Worm (Caenorhabditis elegans) whole organism, young adult: Measurements from ENCODE around the gene vps-36.

Source experiments
- B0035.1 ChIP-seq: sonication (generic microtip); optimal IDR thresholded peaks from 2 replicates; lab custom pipeline; 2016; ENCODE audit warnings: missing genetic modification characterization, mild to moderate bottlenecking, missing compliant biosample characterization, missing genotype, missing genetic modification reagents
- B0336.3 ChIP-seq: fragments of 200-800 bp; sonication (Bioruptor generic); IDR thresholded peaks from 2 replicates; pipeline ENCODE4 v1.3.6; 2022; ENCODE audit warnings: missing genetic modification characterization, missing compliant biosample characterization
- F22D6.2 ChIP-seq: sonication (generic microtip); optimal IDR thresholded peaks from 2 replicates; lab custom pipeline; 2016; ENCODE audit warnings: mild to moderate bottlenecking, missing genetic modification characterization, missing compliant biosample characterization
- F33H1.4 ChIP-seq: fragments of 200-800 bp; sonication (Bioruptor generic); IDR thresholded peaks from 2 replicates; pipeline ENCODE4 v1.3.6; 2022; ENCODE audit warnings: missing genetic modification reagents, missing genetic modification characterization, missing compliant biosample characterization
- F37B4.10 ChIP-seq: fragments of 200-800 bp; sonication (Bioruptor generic); IDR thresholded peaks from 2 replicates; pipeline ENCODE4 v1.3.6; 2022; ENCODE audit warnings: missing genetic modification characterization, missing compliant biosample characterization
- F39B2.1 ChIP-seq: fragments of 200-800 bp; sonication (Bioruptor generic); IDR thresholded peaks from 2 replicates; pipeline ENCODE4 v1.3.6; 2022; ENCODE audit warnings: missing genetic modification reagents, missing genetic modification characterization, missing compliant biosample characterization
- F49E8.2 ChIP-seq: sonication (generic microtip); optimal IDR thresholded peaks from 3 replicates; lab custom pipeline; 2017; ENCODE audit warnings: missing genetic modification characterization, mild to moderate bottlenecking, missing compliant biosample characterization, antibody characterized with exemption, moderate library complexity; ENCODE audit not compliant: insufficient read depth
- F57A8.1 ChIP-seq: fragments of 200-800 bp; sonication (Bioruptor generic); optimal IDR thresholded peaks from 2 replicates; lab custom pipeline; 2018; ENCODE audit warnings: mild to moderate bottlenecking, missing genetic modification characterization, moderate library complexity, missing compliant biosample characterization
- F57C9.4 ChIP-seq: sonication (generic microtip); optimal IDR thresholded peaks from 2 replicates; lab custom pipeline; 2017; ENCODE audit warnings: mild to moderate bottlenecking, missing genetic modification characterization, missing compliant biosample characterization
- K12H6.12 ChIP-seq: fragments of 200-800 bp; sonication (Bioruptor generic); optimal IDR thresholded peaks from 2 replicates; lab custom pipeline; 2018; ENCODE audit warnings: mild to moderate bottlenecking, missing genetic modification characterization, missing compliant biosample characterization
- Y95B8A.8 ChIP-seq: fragments of 200-800 bp; sonication (Bioruptor generic); IDR thresholded peaks from 2 replicates; pipeline ENCODE4 v1.3.6; 2022; ENCODE audit warnings: missing genetic modification reagents, missing genetic modification characterization, missing compliant biosample characterization
- aptf-3 ChIP-seq: fragments of 200-800 bp; sonication (Bioruptor generic); IDR thresholded peaks from 2 replicates; pipeline ENCODE4 v1.3.6; 2022; ENCODE audit warnings: missing genetic modification characterization, missing compliant biosample characterization
- atf-7 ChIP-seq: sonication (generic microtip); optimal IDR thresholded peaks from 2 replicates; lab custom pipeline; 2017; ENCODE audit warnings: mild to moderate bottlenecking, missing genetic modification characterization, missing compliant biosample characterization
- athp-1 ChIP-seq: sonication (generic microtip); optimal IDR thresholded peaks from 2 replicates; lab custom pipeline; 2017; ENCODE audit warnings: mild to moderate bottlenecking, missing genetic modification characterization, missing compliant biosample characterization
- bed-2 ChIP-seq: fragments of 200-800 bp; sonication (Bioruptor generic); IDR thresholded peaks from 2 replicates; pipeline ENCODE4 v1.3.6; 2022; ENCODE audit warnings: missing genetic modification reagents, missing genetic modification characterization, missing compliant biosample characterization
- ccch-3 ChIP-seq: fragments of 200-800 bp; sonication (Bioruptor generic); optimal IDR thresholded peaks from 2 replicates; lab custom pipeline; 2018; ENCODE audit warnings: mild to moderate bottlenecking, missing genetic modification characterization, missing compliant biosample characterization
- cebp-2 ChIP-seq: fragments of 200-800 bp; sonication (Bioruptor generic); IDR thresholded peaks from 2 replicates; pipeline ENCODE4 v1.3.6; 2022; ENCODE audit warnings: missing genetic modification characterization, missing compliant biosample characterization
- ceh-58 ChIP-seq: fragments of 200-800 bp; sonication (Bioruptor generic); IDR thresholded peaks from 2 replicates; pipeline ENCODE4 v1.3.6; 2022; ENCODE audit warnings: missing genetic modification characterization, missing compliant biosample characterization
- dox-1 ChIP-seq: fragments of 200-800 bp; sonication (Bioruptor generic); IDR thresholded peaks from 2 replicates; pipeline ENCODE4 v1.3.6; 2022; ENCODE audit warnings: missing genetic modification reagents, missing genetic modification characterization, missing compliant biosample characterization
- efl-1 ChIP-seq: fragments of 150-350 bp; optimal IDR thresholded peaks from 2 replicates; lab custom pipeline; 2014; ENCODE audit warnings: missing biosample characterization, missing genetic modification reagents, missing genetic modification characterization
- ekl-4 ChIP-seq: fragments of 200-800 bp; sonication (Bioruptor generic); IDR thresholded peaks from 2 replicates; pipeline ENCODE4 v1.3.6; 2022; ENCODE audit warnings: missing genetic modification reagents, missing genetic modification characterization, missing compliant biosample characterization
- ets-4 ChIP-seq: fragments of 200-800 bp; sonication (Bioruptor generic); optimal IDR thresholded peaks from 2 replicates; lab custom pipeline; 2018; ENCODE audit warnings: mild to moderate bottlenecking, missing genetic modification characterization, missing compliant biosample characterization
- fkh-3 ChIP-seq: sonication (generic microtip); optimal IDR thresholded peaks from 2 replicates; lab custom pipeline; 2016; ENCODE audit warnings: mild to moderate bottlenecking, missing genetic modification characterization, missing compliant biosample characterization
- hrde-1 ChIP-seq: sonication (generic microtip); optimal IDR thresholded peaks from 2 replicates; lab custom pipeline; 2016; ENCODE audit warnings: missing genetic modification characterization, mild to moderate bottlenecking, missing compliant biosample characterization, moderate library complexity, missing genotype, missing genetic modification reagents, borderline replicate concordance
- lin-40 ChIP-seq: sonication (generic microtip); optimal IDR thresholded peaks from 2 replicates; lab custom pipeline; 2016; ENCODE audit warnings: missing genetic modification characterization, mild to moderate bottlenecking, missing compliant biosample characterization, missing genotype, missing genetic modification reagents
- lir-1 ChIP-seq: fragments of 200-800 bp; sonication (Bioruptor generic); conservative IDR thresholded peaks from 2 replicates; pipeline ENCODE4 v1.3.6; 2022; ENCODE audit warnings: missing genetic modification reagents, missing genetic modification characterization, missing compliant biosample characterization
- lsy-27 ChIP-seq: sonication (generic microtip); optimal IDR thresholded peaks from 2 replicates; lab custom pipeline; 2017; ENCODE audit warnings: missing genetic modification characterization, mild to moderate bottlenecking, missing compliant biosample characterization, antibody characterized with exemption, missing genotype, borderline replicate concordance; ENCODE audit not compliant: insufficient read depth
- madf-6 ChIP-seq: fragments of 200-800 bp; sonication (Bioruptor generic); IDR thresholded peaks from 2 replicates; pipeline ENCODE4 v1.3.6; 2022; ENCODE audit warnings: missing genetic modification reagents, missing genetic modification characterization, missing compliant biosample characterization
- mcd-1 ChIP-seq: fragments of 200-800 bp; sonication (Bioruptor generic); IDR thresholded peaks from 2 replicates; pipeline ENCODE4 v1.3.6; 2022; ENCODE audit warnings: missing genetic modification reagents, missing genetic modification characterization, missing compliant biosample characterization
- nfya-1 ChIP-seq: sonication (generic microtip); optimal IDR thresholded peaks from 2 replicates; lab custom pipeline; 2017; ENCODE audit warnings: antibody characterized with exemption, missing compliant biosample characterization, missing genetic modification characterization, borderline replicate concordance; ENCODE audit not compliant: insufficient read depth
- rcor-1 ChIP-seq: fragments of 200-800 bp; sonication (Bioruptor generic); IDR thresholded peaks from 2 replicates; pipeline ENCODE4 v1.3.6; 2022; ENCODE audit warnings: missing genetic modification reagents, missing genetic modification characterization, missing compliant biosample characterization
- rec-8 ChIP-seq, 2 experiments: sonication (generic microtip); optimal IDR thresholded peaks; 2 replicates each; lab custom pipeline; 2016; ENCODE audit warnings: mild to moderate bottlenecking in 2 of 2, missing genetic modification characterization in 2 of 2, missing genetic modification reagents in 2 of 2, missing genotype in 2 of 2, missing biosample characterization in 1 of 2, missing compliant biosample characterization in 1 of 2, moderate library complexity in 1 of 2
- sdz-38 ChIP-seq: sonication (generic microtip); optimal IDR thresholded peaks from 2 replicates; lab custom pipeline; 2016; ENCODE audit warnings: missing genotype, missing genetic modification characterization, missing compliant biosample characterization
- snpc-1.3 ChIP-seq: sonication (generic microtip); optimal IDR thresholded peaks from 2 replicates; lab custom pipeline; 2017; ENCODE audit warnings: missing genetic modification characterization, mild to moderate bottlenecking, missing compliant biosample characterization, antibody characterized with exemption, moderate library complexity, missing genotype, missing genetic modification reagents; ENCODE audit not compliant: insufficient read depth
- snpc-4 ChIP-seq, 5 experiments: fragments of 150-350 bp in 1 of 5; sonication (generic microtip) in 4 of 5; optimal IDR thresholded peaks; 2 replicates each; lab custom pipeline; 2014 to 2018; ENCODE audit warnings: missing genetic modification characterization in 5 of 5, missing biosample characterization in 3 of 5, antibody characterized with exemption in 2 of 5, mild to moderate bottlenecking in 2 of 5, missing compliant biosample characterization in 2 of 5, missing genotype in 2 of 5, moderate library complexity in 2 of 5, missing genetic modification reagents in 1 of 5
- sptf-2 ChIP-seq: fragments of 200-800 bp; sonication (Bioruptor generic); optimal IDR thresholded peaks from 2 replicates; lab custom pipeline; 2018; ENCODE audit warnings: mild to moderate bottlenecking, missing genetic modification characterization, missing compliant biosample characterization
- tlf-1 ChIP-seq: fragments of 200-800 bp; sonication (Bioruptor generic); optimal IDR thresholded peaks from 2 replicates; lab custom pipeline; 2018; ENCODE audit warnings: mild to moderate bottlenecking, missing genetic modification characterization, missing compliant biosample characterization
- unc-62 ChIP-seq: fragments of 150-350 bp; optimal IDR thresholded peaks from 2 replicates; lab custom pipeline; 2014; ENCODE audit warnings: missing biosample characterization, missing genetic modification reagents, missing genetic modification characterization
- zfh-2 ChIP-seq: fragments of 200-800 bp; sonication (Bioruptor generic); conservative IDR thresholded peaks from 2 replicates; pipeline ENCODE4 v1.3.6; 2022; ENCODE audit warnings: missing genetic modification reagents, missing genetic modification characterization, missing compliant biosample characterization
- ztf-28 ChIP-seq: fragments of 200-800 bp; sonication (Bioruptor generic); IDR thresholded peaks from 2 replicates; pipeline ENCODE4 v1.3.6; 2022; ENCODE audit warnings: missing genetic modification reagents, missing genetic modification characterization, missing compliant biosample characterization
- ztf-6 ChIP-seq: fragments of 200-800 bp; sonication (Bioruptor generic); IDR thresholded peaks from 2 replicates; pipeline ENCODE4 v1.3.6; 2022; ENCODE audit warnings: missing genetic modification reagents, missing genetic modification characterization, missing compliant biosample characterization

vps-36 gene

DNA sequence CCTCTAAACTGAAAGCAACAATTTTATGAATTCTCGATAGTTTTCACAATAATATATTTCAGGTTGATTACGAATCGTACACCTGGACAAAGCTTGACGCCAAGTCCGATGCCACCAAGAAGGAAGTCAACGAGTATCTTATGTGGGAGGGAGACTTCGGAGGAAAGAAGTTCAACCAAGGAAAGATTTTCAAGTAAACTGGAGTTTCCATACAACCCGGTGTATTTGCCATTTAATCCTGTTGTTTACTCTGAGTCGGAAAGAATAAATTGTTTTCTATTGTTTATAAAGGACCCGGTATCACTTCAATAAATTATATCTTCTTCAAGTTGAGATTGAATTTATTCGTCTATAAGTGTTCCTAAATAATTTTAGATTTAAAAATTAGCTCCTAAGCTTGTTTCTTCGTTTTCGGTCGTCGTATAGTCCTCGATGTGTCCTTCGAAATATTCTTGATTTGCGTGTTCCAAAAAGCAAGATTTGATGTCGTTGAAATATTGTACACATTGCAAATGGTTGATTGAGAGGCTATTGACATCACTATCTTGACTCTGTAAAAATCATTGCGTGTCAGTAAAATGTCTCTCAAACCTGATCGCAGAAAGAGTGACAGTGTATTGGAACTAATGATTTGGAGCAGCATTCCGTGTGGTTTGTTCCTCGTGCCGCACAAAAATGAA, 7.3 kb upstream of the vps-36 start (continued):
- TF ChIP-seq F22D6.2 (tag; lab: Kevin White, UChicago) (no peak), hrde-1 (peak; percentile 43), lir-1 (no peak), fkh-3 (no peak), ztf-6 (no peak), nfya-1 (tag; lab: Kevin White, UChicago) (no peak), B0336.3 (GFP tag; lab: Robert Waterston, UW) (no peak; the same call in 1 of the 2 replicates), F39B2.1 (peak; percentile 56; the same call in 1 of the 2 replicates), F57A8.1 (GFP tag; lab: Kevin White, UChicago) (no peak), aptf-3 (GFP tag; lab: Robert Waterston, UW) (no peak), zfh-2 (GFP tag; lab: Robert Waterston, UW) (no peak), efl-1 (GFP tag; lab: Kevin White, UChicago) (no peak), lsy-27 (no peak), madf-6 (GFP tag; lab: Robert Waterston, UW) (peak; percentile 69), K12H6.12 (no peak), athp-1 (tag; lab: Kevin White, UChicago) (peak; percentile 24), sptf-2 (GFP tag; lab: Kevin White, UChicago) (no peak), ztf-28 (GFP tag; lab: Robert Waterston, UW) (no peak), F37B4.10 (GFP tag; lab: Robert Waterston, UW) (no peak), ccch-3 (GFP tag; lab: Kevin White, UChicago) (no peak), dox-1 (no peak), ets-4 (GFP tag; lab: Kevin White, UChicago) (peak; percentile 72), snpc-1.3 (no peak), rec-8 (tag; optimal IDR thresholded peaks at IDR 0.05; lab: Kevin White, UChicago) (no peak), ceh-58 (no peak), unc-62 (GFP tag; lab: Kevin White, UChicago) (peak; percentile 92), Y95B8A.8 (GFP tag; lab: Robert Waterston, UW) (peak; percentile 37; the same call in 1 of the 2 replicates), F49E8.2 (peak; percentile 83), snpc-4 (GFP tag; optimal IDR thresholded peaks at IDR 0.05; lab: Kevin White, UChicago) (no peak), snpc-4 (tag; optimal IDR thresholded peaks at IDR 0.05; lab: Kevin White, UChicago) (peak in 1 of 4 experiments; percentile 51), bed-2 (GFP tag; lab: Robert Waterston, UW) (no peak), atf-7 (peak; percentile 78), F57C9.4 (tag; lab: Kevin White, UChicago) (no peak), lin-40 (tag; lab: Kevin White, UChicago) (no peak), rcor-1 (GFP tag; lab: Robert Waterston, UW) (no peak), B0035.1 (tag; lab: Kevin White, UChicago) (no peak), F33H1.4 (no peak), cebp-2 (GFP tag; lab: Robert Waterston, UW) (no peak), tlf-1 (GFP tag; lab: Kevin White, UChicago) (peak; percentile 50), sdz-38 (tag; lab: Kevin White, UChicago) (no peak), ekl-4 (GFP tag; lab: Robert Waterston, UW) (0 out of 2 replicates have a peak, but pooled peaks have one; percentile 26), mcd-1 (peak; percentile 22; the same call in 1 of the 2 replicates)
